Worm (Caenorhabditis elegans): Measurements from ENCODE around the gene ZK673.4.

ZK673.4 gene

ce11 chrII:10446300-10446699 is 6.4 kb upstream of the ZK673.4 start:
- TF ChIP-seq unc-62 (GFP tag; optimal IDR thresholded peaks at IDR 0.05 in 1 of 2): peak in 1 of 2 experiments; percentile 97
- TF ChIP-seq unc-62 (tag; optimal IDR thresholded peaks at IDR 0.05): no peak
- peak; percentile 71 for TF ChIP-seq dmd-6 (GFP tag; IDR thresholded peaks at IDR 0.05)
- TF ChIP-seq dve-1 (tag; optimal IDR thresholded peaks at IDR 0.05; ENCODE audit: insufficient read depth): peak; percentile 80
- peak; percentile 69 for TF ChIP-seq ama-1 (optimal IDR thresholded peaks at IDR 0.05)
- TF ChIP-seq mdt-29 (GFP tag; IDR thresholded peaks at IDR 0.05): peak; percentile 77
- TF ChIP-seq hlh-11 (tag; optimal IDR thresholded peaks at IDR 0.05): peak; percentile 86
- peak in 1 of 2 experiments; percentile 47 for TF ChIP-seq mdl-1 (tag; optimal IDR thresholded peaks at IDR 0.05)
- peak; percentile 79 for TF ChIP-seq nhr-77 (tag; optimal IDR thresholded peaks at IDR 0.05)
- no peak for TF ChIP-seq gei-8 (GFP tag; optimal IDR thresholded peaks at IDR 0.05)
- TF ChIP-seq ztf-7 (tag; optimal IDR thresholded peaks at IDR 0.05): no peak
- TF ChIP-seq nhr-76 (tag; optimal IDR thresholded peaks at IDR 0.05): no peak
- no peak for TF ChIP-seq unc-130 (GFP tag; optimal IDR thresholded peaks at IDR 0.05)
- TF ChIP-seq dmd-8 (GFP tag; IDR thresholded peaks at IDR 0.05): no peak
- TF ChIP-seq saeg-2 (GFP tag; IDR thresholded peaks at IDR 0.05): no peak
- TF ChIP-seq nhr-28 (tag; optimal IDR thresholded peaks at IDR 0.05): peak; percentile 85
- TF ChIP-seq aly-2 (tag; optimal IDR thresholded peaks at IDR 0.05): no peak
- no peak for TF ChIP-seq zag-1 (tag; optimal IDR thresholded peaks at IDR 0.05)
- peak; percentile 90 for TF ChIP-seq hlh-30 (tag; optimal IDR thresholded peaks at IDR 0.05; ENCODE audit: insufficient read depth)
- no peak for TF ChIP-seq spr-1 (tag; optimal IDR thresholded peaks at IDR 0.05)
- TF ChIP-seq mxl-3 (GFP tag; optimal IDR thresholded peaks at IDR 0.05): peak; percentile 21
- peak; percentile 78 for TF ChIP-seq nhr-11 (tag; optimal IDR thresholded peaks at IDR 0.05)
- peak in 1 of 2 experiments; percentile 55 for TF ChIP-seq daf-16 (GFP tag; optimal IDR thresholded peaks at IDR 0.05)
- TF ChIP-seq daf-16 (tag; optimal IDR thresholded peaks at IDR 0.05): peak; percentile 21
- TF ChIP-seq dpl-1 (GFP tag; optimal IDR thresholded peaks at IDR 0.05): no peak
- TF ChIP-seq lsy-2 (tag; optimal IDR thresholded peaks at IDR 0.05): peak in 1 of 2 experiments; percentile 29
- peak; percentile 54; the same call in 1 of the 2 replicates for TF ChIP-seq php-3 (GFP tag; IDR thresholded peaks at IDR 0.05)
- TF ChIP-seq nhr-111 (GFP tag; optimal IDR thresholded peaks at IDR 0.05): no peak

DNA sequence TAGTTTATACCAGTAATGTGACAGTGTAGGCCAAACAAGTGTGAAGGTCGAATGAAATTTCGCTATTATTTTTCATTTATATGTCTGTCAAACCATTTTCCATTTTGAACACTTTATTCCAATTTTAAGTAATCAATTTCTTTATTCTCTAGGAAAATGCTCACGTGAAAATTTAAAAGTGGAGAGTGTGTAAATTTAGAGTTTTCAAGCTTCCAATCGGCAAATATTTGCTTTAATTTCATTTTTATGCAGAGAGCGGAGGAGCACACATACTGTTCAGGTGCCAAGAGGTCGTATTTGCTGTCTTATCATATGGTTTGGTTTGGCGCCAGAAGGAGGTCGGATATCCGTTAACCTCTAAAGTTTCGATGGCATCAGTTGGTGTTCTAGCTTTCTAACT is 5.9 kb upstream of the ZK673.4 start:
- TF ChIP-seq ceh-20 (GFP tag; IDR thresholded peaks at IDR 0.05) (0 out of 2 replicates have a peak, but pooled peaks have one; percentile 19), nhr-11 (tag; optimal IDR thresholded peaks at IDR 0.05) (peak; percentile 33), egl-43 (GFP tag; IDR thresholded peaks at IDR 0.05) (0 out of 2 replicates have a peak, but pooled peaks have one; percentile 14), sdz-12 (GFP tag; optimal IDR thresholded peaks at IDR 0.05) (peak; percentile 44), egl-27 (tag; optimal IDR thresholded peaks at IDR 0.05) (no peak), nhr-42 (GFP tag; IDR thresholded peaks at IDR 0.05) (no peak), aha-1 (tag) (peak; percentile 74), madf-5 (GFP tag; IDR thresholded peaks at IDR 0.05) (0 out of 4 replicates have a peak, but pooled peaks of 1 of the 2 experiments have one; percentile 11), unc-130 (GFP tag; optimal IDR thresholded peaks at IDR 0.05) (no peak)

DNA sequence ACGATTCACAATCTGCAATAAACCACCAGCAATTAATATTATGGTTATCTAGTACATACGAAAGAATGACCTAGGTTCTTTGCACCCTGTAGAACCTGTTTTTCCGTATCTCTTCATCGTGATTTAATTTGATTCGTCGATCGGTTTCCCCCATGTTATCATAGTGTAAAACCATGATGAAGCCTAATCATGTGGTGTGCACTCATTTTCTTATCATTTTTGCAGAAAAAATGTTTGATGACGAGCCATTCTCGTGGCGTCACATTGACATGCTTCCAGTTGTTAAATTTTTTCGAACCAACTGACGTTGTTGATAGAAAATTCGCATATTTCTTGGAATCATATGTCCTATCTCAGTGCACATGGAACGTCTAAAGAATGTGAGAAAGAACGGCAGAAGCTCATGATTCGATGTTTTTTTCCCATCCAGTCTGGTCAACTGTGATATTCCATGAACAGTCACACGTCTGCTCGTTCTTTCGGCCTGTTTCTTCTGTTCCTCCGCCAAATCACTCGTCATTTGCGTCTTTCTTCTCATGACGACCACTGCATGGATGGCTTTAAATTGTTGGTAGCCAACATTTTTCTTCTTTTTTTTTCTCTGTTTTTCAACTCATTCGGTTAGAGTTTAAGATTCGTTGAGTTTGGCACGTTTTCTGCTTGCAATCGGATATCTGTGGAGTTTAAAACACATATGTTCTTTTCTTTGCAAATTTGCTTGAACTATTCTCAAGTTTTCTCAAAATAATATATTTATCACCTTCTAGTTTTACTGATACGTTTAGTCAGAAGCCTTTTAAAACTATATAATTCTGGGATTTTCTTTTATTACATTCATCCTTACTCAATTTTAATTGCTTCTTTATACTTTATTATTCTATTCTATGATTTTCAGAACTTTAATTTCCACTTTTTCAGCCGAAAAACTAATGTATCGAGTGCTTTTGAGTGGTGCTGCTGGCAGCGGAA is 5.1 kb upstream of the ZK673.4 start, which contains the start of gene ZK673.2:
ZK673.2 (plus strand) TSS at position 919 of the 969 bp plus-strand sequence.
- TF ChIP-seq F26F4.8 (GFP tag; conservative IDR thresholded peaks at IDR 0.05) (no peak), nhr-28 (tag; optimal IDR thresholded peaks at IDR 0.05) (peak; percentile 70), Y48G9A.11 (GFP tag; IDR thresholded peaks at IDR 0.05) (no peak), arid-1 (GFP tag; conservative IDR thresholded peaks at IDR 0.05) (no peak), zfp-3 (GFP tag; conservative IDR thresholded peaks at IDR 0.05) (no peak), php-3 (GFP tag; IDR thresholded peaks at IDR 0.05) (peak; percentile 68; the same call in 1 of the 2 replicates), zag-1 (tag; optimal IDR thresholded peaks at IDR 0.05) (no peak), Y105C5A.15 (GFP tag; IDR thresholded peaks at IDR 0.05) (no peak), jun-1 (tag; optimal IDR thresholded peaks at IDR 0.05) (peak; percentile 10), hif-1 (tag; optimal IDR thresholded peaks at IDR 0.05) (peak in 1 of 2 experiments; percentile 72), nhr-41 (GFP tag; IDR thresholded peaks at IDR 0.05) (peak; percentile 25; the same call in 1 of the 2 replicates), zip-2 (tag; optimal IDR thresholded peaks at IDR 0.05) (no peak), ceh-44 (GFP tag; IDR thresholded peaks at IDR 0.05) (no peak), dmd-6 (GFP tag; IDR thresholded peaks at IDR 0.05) (peak; percentile 94), set-16 (GFP tag; IDR thresholded peaks at IDR 0.05) (no peak), nhr-77 (tag; optimal IDR thresholded peaks at IDR 0.05) (peak; percentile 26), daf-12 (tag; optimal IDR thresholded peaks at IDR 0.05) (no peak), ceh-82 (tag; optimal IDR thresholded peaks at IDR 0.05) (no peak)
